Fruit fly (Drosophila melanogaster): ENCODE measurements around the gene smog.

smog gene

dm6 chr2L:4821319-4821717 lies 31.3 kb upstream of the smog start (continued):
- TF ChIP-seq CG1647 (GFP tag; optimal IDR thresholded peaks at IDR 0.05): peak; percentile 44
- no peak for TF ChIP-seq aop (GFP tag; IDR thresholded peaks at IDR 0.05)
- no peak for TF ChIP-seq CG4617 (GFP tag; optimal IDR thresholded peaks at IDR 0.05; ENCODE audit: borderline replicate concordance)
- peak; percentile 71 for TF ChIP-seq fd96Cb (tag; optimal IDR thresholded peaks at IDR 0.05)
- TF ChIP-seq prd (optimal IDR thresholded peaks at IDR 0.05): no peak
- TF ChIP-seq prd (GFP tag; IDR thresholded peaks at IDR 0.05): peak; percentile 68
- TF ChIP-seq ems (GFP tag; optimal IDR thresholded peaks at IDR 0.05): no peak
- TF ChIP-seq Xrp1 (GFP tag; IDR thresholded peaks at IDR 0.05): peak; percentile 77
- TF ChIP-seq CG12744 (GFP tag; optimal IDR thresholded peaks at IDR 0.05): no peak
- TF ChIP-seq scrt (GFP tag; optimal IDR thresholded peaks at IDR 0.05): peak; percentile 67
- TF ChIP-seq grn (GFP tag; optimal IDR thresholded peaks at IDR 0.05): no peak
- TF ChIP-seq Ada2b (GFP tag; IDR thresholded peaks at IDR 0.05): peak; percentile 75
- TF ChIP-seq bab2 (GFP tag; optimal IDR thresholded peaks at IDR 0.05): peak; percentile 3
- TF ChIP-seq CG1603 (tag; optimal IDR thresholded peaks at IDR 0.05): no peak
- TF ChIP-seq Spps (tag; optimal IDR thresholded peaks at IDR 0.05): no peak
- peak; percentile 64; the same call in 1 of the 2 replicates for TF ChIP-seq H2.0 (GFP tag; IDR thresholded peaks at IDR 0.05)
- no peak for TF ChIP-seq CG15073 (GFP tag; optimal IDR thresholded peaks at IDR 0.05)
- no peak for TF ChIP-seq otp (GFP tag; IDR thresholded peaks at IDR 0.05)
- TF ChIP-seq Dfd (GFP tag; optimal IDR thresholded peaks at IDR 0.05): no peak
- no peak for TF ChIP-seq kni (GFP tag; optimal IDR thresholded peaks at IDR 0.05)
- TF ChIP-seq schlank (tag; optimal IDR thresholded peaks at IDR 0.05): peak; percentile 27
- TF ChIP-seq pzg (GFP tag; optimal IDR thresholded peaks at IDR 0.05): no peak
- TF ChIP-seq ap (GFP tag; IDR thresholded peaks at IDR 0.05): no peak
- peak; percentile 66 for TF ChIP-seq lmd (GFP tag; IDR thresholded peaks at IDR 0.05)
- TF ChIP-seq Opbp (GFP tag; IDR thresholded peaks at IDR 0.05; ENCODE audit: partially characterized antibody): no peak
- TF ChIP-seq amos (GFP tag; IDR thresholded peaks at IDR 0.05; ENCODE audit: partially characterized antibody): no peak
- no peak for TF ChIP-seq zf30C (GFP tag; optimal IDR thresholded peaks at IDR 0.05)
- peak; percentile 59 for TF ChIP-seq row (GFP tag; IDR thresholded peaks at IDR 0.05)
- peak; percentile 31; the same call in 1 of the 2 replicates for TF ChIP-seq Lim3 (GFP tag; IDR thresholded peaks at IDR 0.05)
- no peak for TF ChIP-seq eve (GFP tag; optimal IDR thresholded peaks at IDR 0.05)
- no peak for TF ChIP-seq Nf-YA (GFP tag; IDR thresholded peaks at IDR 0.05)
- peak; percentile 78 for TF ChIP-seq CG9727 (GFP tag; optimal IDR thresholded peaks at IDR 0.05)
- peak; percentile 19; the same call in 1 of the 2 replicates for TF ChIP-seq CG43689 (GFP tag; IDR thresholded peaks at IDR 0.05)
- TF ChIP-seq ash1 (GFP tag; optimal IDR thresholded peaks at IDR 0.05): no peak
- peak; percentile 27 for TF ChIP-seq sd (tag; optimal IDR thresholded peaks at IDR 0.05)
- TF ChIP-seq Dad (GFP tag; optimal IDR thresholded peaks at IDR 0.05): no peak
- no peak for TF ChIP-seq CG8388 (GFP tag; optimal IDR thresholded peaks at IDR 0.05)
- peak; percentile 80 for TF ChIP-seq CG11085 (GFP tag; IDR thresholded peaks at IDR 0.05)
- TF ChIP-seq CG7745 (tag; optimal IDR thresholded peaks at IDR 0.05): no peak
- TF ChIP-seq Nf-YC (tag; optimal IDR thresholded peaks at IDR 0.05): peak; percentile 38
- TF ChIP-seq Sry-δ (GFP tag; optimal IDR thresholded peaks at IDR 0.05): no peak
- TF ChIP-seq emc (GFP tag; optimal IDR thresholded peaks at IDR 0.05): peak; percentile 8
- no peak for TF ChIP-seq gt (GFP tag; IDR thresholded peaks at IDR 0.05)
- peak; percentile 56 for TF ChIP-seq CG4404 (GFP tag; IDR thresholded peaks at IDR 0.05)
- peak; percentile 50 for TF ChIP-seq lbe (GFP tag; optimal IDR thresholded peaks at IDR 0.05)
- TF ChIP-seq CG16863 (GFP tag; optimal IDR thresholded peaks at IDR 0.05): no peak
- peak; percentile 52 for TF ChIP-seq CG4820 (GFP tag; optimal IDR thresholded peaks at IDR 0.05)
- peak; percentile 72 for TF ChIP-seq Rfx (GFP tag; IDR thresholded peaks at IDR 0.05)
- no peak for TF ChIP-seq CG6175 (GFP tag; IDR thresholded peaks at IDR 0.05)
- TF ChIP-seq CG6854 (GFP tag; optimal IDR thresholded peaks at IDR 0.05): peak; percentile 73
- peak; percentile 71 for TF ChIP-seq CG2712 (tag; optimal IDR thresholded peaks at IDR 0.05)
- peak; percentile 57 for TF ChIP-seq Asciz (GFP tag; optimal IDR thresholded peaks at IDR 0.05)
- no peak for TF ChIP-seq trem (tag; optimal IDR thresholded peaks at IDR 0.05)
